Worm (Caenorhabditis elegans): ENCODE data around the gene acox-1.6.

DNA sequence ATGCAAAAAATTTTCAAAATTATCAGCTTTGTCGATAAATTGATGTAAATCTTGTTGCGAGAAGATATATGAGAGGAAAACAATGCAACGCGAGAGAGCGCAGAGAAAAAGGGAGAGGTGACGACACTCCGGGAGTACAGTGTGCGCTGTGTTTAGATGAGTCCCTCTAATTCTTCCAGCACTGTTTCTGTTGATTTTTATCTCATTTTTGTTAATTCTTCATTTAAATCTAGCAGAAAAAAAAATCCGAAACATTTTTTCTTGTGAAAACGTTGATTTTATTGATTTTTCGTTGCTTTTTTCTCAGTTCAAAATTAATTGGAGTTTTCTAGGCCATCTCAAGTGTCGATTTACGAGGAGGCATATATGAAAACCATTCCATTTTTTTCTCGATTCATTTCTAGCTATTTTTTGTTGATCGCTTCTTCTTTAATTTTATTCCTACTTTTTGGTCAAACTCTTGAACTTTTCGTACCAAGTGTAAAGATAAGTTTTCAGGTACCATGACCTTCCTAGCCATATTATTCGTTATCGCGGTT, 11.1 kb upstream of the acox-1.6 start, which contains the start of gene acl-1:
- peak; percentile 37 for TF ChIP-seq ztf-4 (tag; optimal IDR thresholded peaks at IDR 0.05)
- TF ChIP-seq zag-1 (tag; optimal IDR thresholded peaks at IDR 0.05) = no peak
- peak; percentile 65 for TF ChIP-seq sem-4 (tag; optimal IDR thresholded peaks at IDR 0.05)
- peak; percentile 96 for TF ChIP-seq R02D3.7 (tag; optimal IDR thresholded peaks at IDR 0.05)
- no peak for TF ChIP-seq lin-39 (tag; optimal IDR thresholded peaks at IDR 0.05)
- TF ChIP-seq elt-3 (tag; optimal IDR thresholded peaks at IDR 0.05) = no peak
- peak; percentile 35 for TF ChIP-seq skn-1 (tag; optimal IDR thresholded peaks at IDR 0.05)
- TF ChIP-seq fos-1 (tag; optimal IDR thresholded peaks at IDR 0.05) = peak; percentile 9
- no peak for TF ChIP-seq elt-1 (tag; optimal IDR thresholded peaks at IDR 0.05)

Measured in whole organism, L2 larva.